Fruit fly (Drosophila melanogaster): Measurements from ENCODE around the gene CG14107.

CG14107 gene

dm6 chr3L:13412200-13412885 lies 31.2 kb upstream of the CG14107 start, which contains the start of the genes CG10222 and flr (continued):
- TF ChIP-seq CG3995 (GFP tag; optimal IDR thresholded peaks at IDR 0.05): peak; percentile 17
- no peak for TF ChIP-seq CG17802 (tag; optimal IDR thresholded peaks at IDR 0.05)
- TF ChIP-seq CG17385 (GFP tag; optimal IDR thresholded peaks at IDR 0.05): no peak
- TF ChIP-seq CG17359 (tag; optimal IDR thresholded peaks at IDR 0.05): no peak
- TF ChIP-seq Ada2b (GFP tag; IDR thresholded peaks at IDR 0.05): no peak
- TF ChIP-seq onecut (GFP tag; IDR thresholded peaks at IDR 0.05): no peak
- TF ChIP-seq CG7556 (GFP tag; optimal IDR thresholded peaks at IDR 0.05): no peak
- no peak for TF ChIP-seq ranshi (GFP tag; IDR thresholded peaks at IDR 0.05)
- no peak for TF ChIP-seq CG16815 (GFP tag; optimal IDR thresholded peaks at IDR 0.05)
- TF ChIP-seq CG13123 (GFP tag; optimal IDR thresholded peaks at IDR 0.05): no peak
- TF ChIP-seq CkIIα-i1 (GFP tag; IDR thresholded peaks at IDR 0.05): no peak
- TF ChIP-seq wdn (GFP tag; IDR thresholded peaks at IDR 0.05): no peak
- TF ChIP-seq CG10321 (GFP tag; IDR thresholded peaks at IDR 0.05): no peak
- no peak for TF ChIP-seq fd96Cb (tag; optimal IDR thresholded peaks at IDR 0.05)
- no peak for TF ChIP-seq z (GFP tag; IDR thresholded peaks at IDR 0.05)
- TF ChIP-seq CG14050 (GFP tag; IDR thresholded peaks at IDR 0.05): no peak
- TF ChIP-seq tin (GFP tag; optimal IDR thresholded peaks at IDR 0.05): no peak
- peak; percentile 58 for TF ChIP-seq CG14710 (tag; optimal IDR thresholded peaks at IDR 0.05)
- no peak for TF ChIP-seq sima (GFP tag; optimal IDR thresholded peaks at IDR 0.05)
- peak; percentile 53 for TF ChIP-seq nmo (GFP tag; optimal IDR thresholded peaks at IDR 0.05)
- TF ChIP-seq Hand (GFP tag; optimal IDR thresholded peaks at IDR 0.05): no peak
- peak; percentile 68; the same call in 2 of the 3 replicates for TF ChIP-seq Doc3 (GFP tag; IDR thresholded peaks at IDR 0.05; ENCODE audit: partially characterized antibody)
- TF ChIP-seq MBD-R2 (GFP tag; IDR thresholded peaks at IDR 0.05): peak; percentile 65
- no peak for TF ChIP-seq Taf1 (GFP tag; IDR thresholded peaks at IDR 0.05)
- TF ChIP-seq klu (GFP tag; IDR thresholded peaks at IDR 0.05): no peak
- no peak for TF ChIP-seq vfl (GFP tag; optimal IDR thresholded peaks at IDR 0.05)
- no peak for TF ChIP-seq CG10979 (tag; optimal IDR thresholded peaks at IDR 0.05)
- no peak for TF ChIP-seq Hr39 (optimal IDR thresholded peaks at IDR 0.05)
- no peak for TF ChIP-seq CG10565 (GFP tag; optimal IDR thresholded peaks at IDR 0.05)
- no peak for TF ChIP-seq CG32767 (GFP tag; IDR thresholded peaks at IDR 0.05)
- TF ChIP-seq Sry-β (GFP tag; optimal IDR thresholded peaks at IDR 0.05): no peak
- TF ChIP-seq nau (GFP tag; optimal IDR thresholded peaks at IDR 0.05): no peak
- no peak for TF ChIP-seq repo (GFP tag; optimal IDR thresholded peaks at IDR 0.05)
- 0 out of 3 replicates have a peak, but pooled peaks have one; percentile 10 for TF ChIP-seq zen2 (GFP tag; IDR thresholded peaks at IDR 0.05; ENCODE audit: partially characterized antibody)
- TF ChIP-seq CG10959 (GFP tag; IDR thresholded peaks at IDR 0.05): no peak
- TF ChIP-seq CG17612 (GFP tag; IDR thresholded peaks at IDR 0.05): no peak
- no peak for TF ChIP-seq fd3F (GFP tag; optimal IDR thresholded peaks at IDR 0.05)
- TF ChIP-seq gcm (GFP tag; optimal IDR thresholded peaks at IDR 0.05): no peak
- no peak for TF ChIP-seq bowl (GFP tag; IDR thresholded peaks at IDR 0.05)
- no peak for TF ChIP-seq CG8765 (GFP tag; IDR thresholded peaks at IDR 0.05)
- TF ChIP-seq CG9876 (GFP tag; optimal IDR thresholded peaks at IDR 0.05): no peak
- no peak for TF ChIP-seq pfk (GFP tag; optimal IDR thresholded peaks at IDR 0.05)
- no peak for TF ChIP-seq wor (GFP tag; IDR thresholded peaks at IDR 0.05)
- TF ChIP-seq MTF-1 (GFP tag; optimal IDR thresholded peaks at IDR 0.05; ENCODE audit: borderline replicate concordance): no peak
- TF ChIP-seq CG16779 (GFP tag; IDR thresholded peaks at IDR 0.05): no peak
- TF ChIP-seq rib (GFP tag; IDR thresholded peaks at IDR 0.05): no peak
- TF ChIP-seq CG18619 (GFP tag; optimal IDR thresholded peaks at IDR 0.05): no peak
- TF ChIP-seq CG8478 (optimal IDR thresholded peaks at IDR 0.05): no peak
- TF ChIP-seq CG4282 (GFP tag; optimal IDR thresholded peaks at IDR 0.05): no peak
- no peak for TF ChIP-seq CG11560 (tag; IDR thresholded peaks at IDR 0.05)
- TF ChIP-seq grau (tag; optimal IDR thresholded peaks at IDR 0.05): peak; percentile 6
- no peak for TF ChIP-seq chif (GFP tag; optimal IDR thresholded peaks at IDR 0.05)

All from whole organism, embryonic.